Worm (Caenorhabditis elegans) whole organism, L1 larva: ENCODE measurements around the gene C15C8.5.

ENCODE experiments used
- C04F5.9 ChIP-seq: sonication (generic microtip); optimal IDR thresholded peaks from 2 replicates; lab custom pipeline; 2016; ENCODE audit warnings: missing genetic modification characterization, missing compliant biosample characterization
- C34B4.2 ChIP-seq: sonication (generic microtip); optimal IDR thresholded peaks from 2 replicates; lab custom pipeline; 2017; ENCODE audit warnings: mild to moderate bottlenecking, missing genetic modification characterization, missing compliant biosample characterization
- F16B12.6 ChIP-seq: fragments of 150-350 bp; optimal IDR thresholded peaks from 2 replicates; lab custom pipeline; 2014; ENCODE audit warnings: missing biosample characterization, missing genetic modification characterization
- Y116A8C.19 ChIP-seq: sonication (generic microtip); optimal IDR thresholded peaks from 2 replicates; lab custom pipeline; 2016; ENCODE audit warnings: missing compliant biosample characterization, missing genetic modification characterization, borderline replicate concordance
- blmp-1 ChIP-seq: fragments of 150-350 bp; optimal IDR thresholded peaks from 2 replicates; lab custom pipeline; 2014; ENCODE audit warnings: missing biosample characterization, missing genetic modification characterization
- ceh-8 ChIP-seq: fragments of 200-800 bp; sonication (Bioruptor generic); optimal IDR thresholded peaks from 2 replicates; lab custom pipeline; 2018; ENCODE audit warnings: mild to moderate bottlenecking, missing genetic modification characterization, moderate library complexity, missing compliant biosample characterization
- dpl-1 ChIP-seq, 3 experiments: fragments of 150-350 bp in 2 of 3; sonication (generic microtip) in 1 of 3; optimal IDR thresholded peaks; 2 replicates each; lab custom pipeline; 2014 to 2017; ENCODE audit warnings: missing biosample characterization in 3 of 3, missing genetic modification characterization in 3 of 3, missing genetic modification reagents in 3 of 3
- efl-1 ChIP-seq, 4 experiments: fragments of 150-350 bp; optimal IDR thresholded peaks in 3 of 4; peaks in 1 of 4; 1 replicate in 1 of 4; 2 replicates in 3 of 4; lab custom pipeline; 2014; ENCODE audit warnings: missing biosample characterization in 2 of 4, missing genetic modification characterization in 2 of 4, missing genetic modification reagents in 2 of 4
- efl-3 ChIP-seq: fragments of 200-800 bp; sonication (Bioruptor generic); optimal IDR thresholded peaks from 2 replicates; lab custom pipeline; 2018; ENCODE audit warnings: mild to moderate bottlenecking, missing genetic modification characterization, missing compliant biosample characterization
- egl-13 ChIP-seq: sonication (generic microtip); optimal IDR thresholded peaks from 2 replicates; lab custom pipeline; 2016; ENCODE audit warnings: missing genotype, missing genetic modification reagents, missing genetic modification characterization, missing compliant biosample characterization
- elt-2 ChIP-seq: sonication (generic microtip); optimal IDR thresholded peaks from 2 replicates; lab custom pipeline; 2016; ENCODE audit warnings: missing genetic modification characterization, mild to moderate bottlenecking, inconsistent platforms, missing compliant biosample characterization, missing genetic modification reagents
- elt-3 ChIP-seq, 6 experiments: fragments of 150-350 bp in 1 of 6; sonication (generic microtip); optimal IDR thresholded peaks; 2 replicates each; lab custom pipeline; 2017 to 2018; ENCODE audit warnings: missing biosample characterization in 6 of 6, missing genetic modification characterization in 6 of 6, inconsistent platforms in 1 of 6
- fkh-4 ChIP-seq: sonication (generic microtip); optimal IDR thresholded peaks from 2 replicates; lab custom pipeline; 2016; ENCODE audit warnings: missing compliant biosample characterization, missing genetic modification characterization, borderline replicate concordance
- fos-1 ChIP-seq: fragments of 150-350 bp; optimal IDR thresholded peaks from 2 replicates; lab custom pipeline; 2014; ENCODE audit warnings: missing biosample characterization, missing genetic modification characterization
- hlh-17 ChIP-seq: fragments of 200-800 bp; sonication (Bioruptor generic); optimal IDR thresholded peaks from 2 replicates; lab custom pipeline; 2018; ENCODE audit warnings: missing genetic modification characterization, mild to moderate bottlenecking, missing compliant biosample characterization, moderate library complexity, borderline replicate concordance
- hlh-4 ChIP-seq: sonication (generic microtip); optimal IDR thresholded peaks from 2 replicates; lab custom pipeline; 2016; ENCODE audit warnings: mild to moderate bottlenecking, missing genetic modification characterization, missing compliant biosample characterization
- hpl-2 ChIP-seq: fragments of 150-350 bp; optimal IDR thresholded peaks from 2 replicates; lab custom pipeline; 2014; ENCODE audit warnings: missing biosample characterization, missing genetic modification reagents, missing genetic modification characterization
- irx-1 ChIP-seq: sonication (generic microtip); optimal IDR thresholded peaks from 2 replicates; lab custom pipeline; 2016; ENCODE audit warnings: missing genetic modification characterization, missing compliant biosample characterization
- isw-1 ChIP-seq: fragments of 200-800 bp; sonication (Bioruptor generic); IDR thresholded peaks from 2 replicates; pipeline ENCODE4 v1.3.6; 2022; ENCODE audit warnings: missing genetic modification characterization, missing compliant biosample characterization
- jun-1 ChIP-seq: fragments of 150-350 bp; optimal IDR thresholded peaks from 2 replicates; lab custom pipeline; 2014; ENCODE audit warnings: missing biosample characterization, missing genetic modification reagents, missing genetic modification characterization
- lin-13 ChIP-seq: fragments of 150-350 bp; optimal IDR thresholded peaks from 2 replicates; lab custom pipeline; 2014; ENCODE audit warnings: missing biosample characterization, missing genetic modification reagents, missing genetic modification characterization
- lin-15B ChIP-seq: fragments of 150-350 bp; sonication (generic microtip); optimal IDR thresholded peaks from 3 replicates; lab custom pipeline; 2014; ENCODE audit warnings: missing biosample characterization, missing genetic modification characterization
- lin-35 ChIP-seq, 2 experiments: fragments of 150-350 bp; optimal IDR thresholded peaks; 2 replicates each; lab custom pipeline; 2014; ENCODE audit warnings: missing biosample characterization in 2 of 2, missing genetic modification characterization in 2 of 2, missing genetic modification reagents in 2 of 2
- mab-9 ChIP-seq: fragments of 200-800 bp; sonication (Bioruptor generic); IDR thresholded peaks from 2 replicates; pipeline ENCODE4 v1.3.6; 2022; ENCODE audit warnings: missing genetic modification reagents, missing genetic modification characterization, missing compliant biosample characterization
- mef-2 ChIP-seq: fragments of 150-350 bp; optimal IDR thresholded peaks from 2 replicates; lab custom pipeline; 2014; ENCODE audit warnings: missing biosample characterization, missing genetic modification characterization
- mep-1 ChIP-seq: fragments of 150-350 bp; optimal IDR thresholded peaks from 2 replicates; lab custom pipeline; 2014; ENCODE audit warnings: missing biosample characterization, missing genetic modification characterization
- nhr-12 ChIP-seq: sonication (generic microtip); optimal IDR thresholded peaks from 2 replicates; lab custom pipeline; 2017; ENCODE audit warnings: missing biosample characterization, missing genetic modification characterization
- nhr-20 ChIP-seq: sonication (generic microtip); optimal IDR thresholded peaks from 2 replicates; lab custom pipeline; 2016; ENCODE audit warnings: mild to moderate bottlenecking, missing genetic modification characterization, missing compliant biosample characterization
- nhr-71 ChIP-seq: sonication (generic microtip); optimal IDR thresholded peaks from 2 replicates; lab custom pipeline; 2016; ENCODE audit warnings: mild to moderate bottlenecking, missing genetic modification characterization, moderate library complexity, missing compliant biosample characterization
- nhr-76 ChIP-seq: sonication (generic microtip); optimal IDR thresholded peaks from 2 replicates; lab custom pipeline; 2017; ENCODE audit warnings: missing biosample characterization, missing genetic modification characterization
- nhr-85 ChIP-seq: sonication (generic microtip); peaks from one replicate; lab custom pipeline; 2016; ENCODE audit warnings: missing genetic modification characterization, inconsistent platforms, missing compliant biosample characterization
- nhr-90 ChIP-seq: sonication (generic microtip); optimal IDR thresholded peaks from 2 replicates; lab custom pipeline; 2016; ENCODE audit warnings: mild to moderate bottlenecking, missing genetic modification characterization, missing compliant biosample characterization; ENCODE audit not compliant: poor library complexity
- pag-3 ChIP-seq: sonication (generic microtip); optimal IDR thresholded peaks from 2 replicates; lab custom pipeline; 2017; ENCODE audit warnings: missing genetic modification characterization, mild to moderate bottlenecking, missing compliant biosample characterization, antibody characterized with exemption, borderline replicate concordance; ENCODE audit not compliant: insufficient read depth
- pax-3 ChIP-seq: fragments of 200-800 bp; sonication (Bioruptor generic); optimal IDR thresholded peaks from 2 replicates; lab custom pipeline; 2018; ENCODE audit warnings: mild to moderate bottlenecking, missing genetic modification characterization, moderate library complexity, missing compliant biosample characterization
- snpc-4 ChIP-seq: fragments of 150-350 bp; optimal IDR thresholded peaks from 2 replicates; lab custom pipeline; 2014; ENCODE audit warnings: missing biosample characterization, missing genetic modification characterization
- snu-23 ChIP-seq: sonication (generic microtip); optimal IDR thresholded peaks from 2 replicates; lab custom pipeline; 2016; ENCODE audit warnings: missing genetic modification characterization, missing compliant biosample characterization
- sox-4 ChIP-seq: sonication (generic microtip); optimal IDR thresholded peaks from 2 replicates; lab custom pipeline; 2016; ENCODE audit warnings: missing genetic modification characterization, missing compliant biosample characterization
- sptf-1 ChIP-seq: fragments of 150-350 bp; optimal IDR thresholded peaks from 2 replicates; lab custom pipeline; 2014; ENCODE audit warnings: missing biosample characterization, missing genetic modification characterization
- sup-37 ChIP-seq: fragments of 200-800 bp; sonication (Bioruptor generic); optimal IDR thresholded peaks from 2 replicates; lab custom pipeline; 2018; ENCODE audit warnings: mild to moderate bottlenecking, missing genetic modification characterization, missing compliant biosample characterization
- tlp-1 ChIP-seq: fragments of 150-350 bp; optimal IDR thresholded peaks from 2 replicates; lab custom pipeline; 2014; ENCODE audit warnings: missing biosample characterization, missing genetic modification characterization
- unc-86 ChIP-seq: sonication (generic microtip); optimal IDR thresholded peaks from 2 replicates; lab custom pipeline; 2016; ENCODE audit warnings: missing genetic modification characterization, missing compliant biosample characterization
- unc-98 ChIP-seq: fragments of 200-800 bp; sonication (Bioruptor generic); IDR thresholded peaks from 2 replicates; pipeline ENCODE4 v1.3.6; 2022; ENCODE audit warnings: missing genetic modification characterization, missing compliant biosample characterization
- vab-15 ChIP-seq: sonication (generic microtip); optimal IDR thresholded peaks from 2 replicates; lab custom pipeline; 2017; ENCODE audit warnings: missing genotype, mild to moderate bottlenecking, missing genetic modification characterization, missing compliant biosample characterization
- zag-1 ChIP-seq: fragments of 150-350 bp; optimal IDR thresholded peaks from 2 replicates; lab custom pipeline; 2014; ENCODE audit warnings: missing biosample characterization, missing genetic modification characterization
- ztf-11 ChIP-seq, 2 experiments: sonication (generic microtip); optimal IDR thresholded peaks; 2 replicates each; lab custom pipeline; 2016 to 2017; ENCODE audit warnings: missing genetic modification characterization in 2 of 2, missing biosample characterization in 1 of 2, missing compliant biosample characterization in 1 of 2
- ztf-4 ChIP-seq: fragments of 150-350 bp; optimal IDR thresholded peaks from 2 replicates; lab custom pipeline; 2014; ENCODE audit warnings: missing biosample characterization, missing genetic modification characterization

Gene C15C8.5

DNA sequence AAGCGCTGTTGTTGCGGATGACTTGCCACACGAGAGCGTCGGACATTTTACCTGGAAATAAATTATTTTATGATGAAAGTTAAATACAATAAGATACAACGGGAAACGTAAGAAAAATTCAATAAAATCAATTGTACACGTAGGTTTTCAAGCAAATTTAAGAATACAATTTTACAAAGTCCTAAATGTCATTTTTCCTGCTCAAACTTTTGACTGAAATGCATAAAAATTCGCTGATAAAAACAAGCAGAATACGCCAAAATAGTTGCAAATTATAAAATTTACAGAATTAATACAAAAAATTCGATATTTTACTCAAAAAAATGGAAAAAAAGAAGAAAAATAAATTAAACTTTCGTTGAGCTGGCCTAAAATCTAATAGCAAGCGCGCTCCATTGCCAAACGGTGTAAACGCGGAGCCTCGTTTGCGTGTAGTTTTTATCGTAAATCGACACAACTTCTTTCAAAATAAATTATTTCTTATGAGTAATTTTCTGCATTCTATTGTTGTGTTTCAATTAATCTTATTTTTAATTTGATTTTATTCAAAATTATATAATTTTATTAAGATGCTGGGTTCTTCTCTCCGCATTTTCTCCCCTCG is 19.6 kb upstream of the C15C8.5 start, which contains the start of the genes rpl-28 and mrpl-49 (continued):
- peak; percentile 72 for TF ChIP-seq unc-86 (tag; lab: Kevin White, UChicago)
- no peak for TF ChIP-seq unc-98 (GFP tag; lab: Robert Waterston, UW)
- TF ChIP-seq nhr-12 (tag; lab: Kevin White, UChicago): no peak
- TF ChIP-seq ztf-11 (tag; optimal IDR thresholded peaks at IDR 0.05; lab: Kevin White, UChicago): peak in 1 of 2 experiments; percentile 41
- peak; percentile 29 for TF ChIP-seq mef-2 (tag; lab: Kevin White, UChicago)
- peak; percentile 89 for TF ChIP-seq snpc-4 (tag; lab: Kevin White, UChicago)
- TF ChIP-seq hlh-17 (GFP tag; lab: Kevin White, UChicago): no peak
- TF ChIP-seq snu-23 (GFP tag; lab: Kevin White, UChicago): peak; percentile 93
- TF ChIP-seq blmp-1 (tag; lab: Kevin White, UChicago): peak; percentile 83
- peak; percentile 84 for TF ChIP-seq fos-1 (tag; lab: Kevin White, UChicago)
- TF ChIP-seq egl-13: peak; percentile 65
- peak; percentile 81 for TF ChIP-seq lin-13 (GFP tag; lab: Kevin White, UChicago)
- peak; percentile 62 for TF ChIP-seq F16B12.6 (tag; lab: Kevin White, UChicago)
- TF ChIP-seq Y116A8C.19 (tag; lab: Kevin White, UChicago): no peak
- peak; percentile 76 for TF ChIP-seq irx-1 (tag; lab: Kevin White, UChicago)
- TF ChIP-seq nhr-90 (tag; lab: Kevin White, UChicago): peak; percentile 82
- TF ChIP-seq nhr-20: peak; percentile 92
- no peak for TF ChIP-seq sptf-1 (tag; lab: Kevin White, UChicago)
- TF ChIP-seq vab-15: no peak
- TF ChIP-seq tlp-1: no peak
- peak; percentile 98 for TF ChIP-seq lin-15B (tag; lab: Kevin White, UChicago)
- peak; percentile 86 for TF ChIP-seq pax-3 (tag; lab: Kevin White, UChicago)
- no peak for TF ChIP-seq nhr-76 (tag; lab: Kevin White, UChicago)
- TF ChIP-seq hlh-4: no peak
- TF ChIP-seq dpl-1 (GFP tag; optimal IDR thresholded peaks at IDR 0.05; lab: Kevin White, UChicago): peak; percentile 80 to 87 (median 83)
- TF ChIP-seq C34B4.2 (tag; lab: Kevin White, UChicago): no peak
- peak; percentile 48 for TF ChIP-seq zag-1 (tag; lab: Kevin White, UChicago)
- no peak for TF ChIP-seq efl-3
- peak; percentile 23 for TF ChIP-seq hpl-2 (GFP tag; lab: Kevin White, UChicago)
- TF ChIP-seq sup-37 (GFP tag; lab: Kevin White, UChicago): no peak
- TF ChIP-seq lin-35 (GFP tag; optimal IDR thresholded peaks at IDR 0.05; lab: Kevin White, UChicago): peak; percentile 85 to 92
- peak; percentile 25 for TF ChIP-seq ztf-4 (tag; lab: Kevin White, UChicago)
- TF ChIP-seq sox-4 (tag; lab: Kevin White, UChicago): peak; percentile 21

DNA sequence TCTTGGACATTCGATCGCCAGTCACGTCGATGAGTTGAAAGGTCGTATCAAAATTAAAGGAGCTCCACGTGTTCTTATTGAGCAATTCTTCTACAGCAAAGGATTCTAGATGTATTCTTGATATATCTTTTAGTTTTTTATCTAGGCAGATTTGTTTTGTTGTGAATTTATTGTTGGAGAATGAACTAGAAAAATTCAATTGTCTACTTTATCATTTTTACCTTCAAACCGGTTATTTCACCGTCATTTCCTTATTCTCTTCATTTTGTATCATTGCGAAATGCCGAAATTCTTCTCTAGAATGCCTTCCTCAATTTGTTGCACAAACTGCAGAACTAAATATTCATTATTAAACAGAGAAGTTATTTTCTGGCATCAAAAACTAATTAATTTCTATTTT is 18.6 kb upstream of the C15C8.5 start, which contains the start of gene R11D1.10:
Gene R11D1.10 (plus strand): TSS at position 301 of the 400 bp plus-strand sequence.
- TF ChIP-seq C04F5.9 (tag; lab: Kevin White, UChicago) (no peak), pax-3 (tag; lab: Kevin White, UChicago) (no peak), isw-1 (no peak), hlh-4 (no peak), pag-3 (tag; lab: Kevin White, UChicago) (no peak), ceh-8 (GFP tag; lab: Kevin White, UChicago) (no peak), efl-1 (optimal IDR thresholded peaks at IDR 0.05; lab: Kevin White, UChicago) (no peak), efl-1 (GFP tag; optimal IDR thresholded peaks at IDR 0.05 in 1 of 2; lab: Kevin White, UChicago) (peak in 1 of 2 experiments; percentile 70)

ce11 chrV:12732734-12733133 is 15.1 kb upstream of the C15C8.5 start:
- TF ChIP-seq nhr-85 (tag; lab: Kevin White, UChicago) (peak; percentile 69), isw-1 (no peak), efl-1 (optimal IDR thresholded peaks at IDR 0.05; lab: Kevin White, UChicago) (no peak), efl-1 (GFP tag; optimal IDR thresholded peaks at IDR 0.05 in 1 of 2; lab: Kevin White, UChicago) (peak in 1 of 2 experiments; percentile 2), nhr-71 (no peak), mep-1 (tag; lab: Kevin White, UChicago) (no peak), fkh-4 (tag; lab: Kevin White, UChicago) (no peak), elt-3 (tag; optimal IDR thresholded peaks at IDR 0.05; lab: Kevin White, UChicago) (peak in 2 of 6 experiments; percentile 11 to 29), elt-2 (tag; lab: Kevin White, UChicago) (peak; percentile 80), nhr-76 (tag; lab: Kevin White, UChicago) (no peak), nhr-12 (tag; lab: Kevin White, UChicago) (no peak), jun-1 (peak; percentile 45), mab-9 (GFP tag; lab: Robert Waterston, UW) (no peak)
- TF ChIP-seq, all 84 proteins: peak for 5
